Worm (Caenorhabditis elegans) whole organism, L2 larva: ENCODE data around the gene F09F9.5.

ENCODE experiments used
- ama-1 ChIP-seq: fragments of 150-350 bp; optimal IDR thresholded peaks from 2 replicates; lab custom pipeline; 2018; ENCODE audit warnings: inconsistent platforms
- elt-1 ChIP-seq: fragments of 150-350 bp; optimal IDR thresholded peaks from 2 replicates; lab custom pipeline; 2014; ENCODE audit warnings: missing biosample characterization, missing genetic modification characterization
- fos-1 ChIP-seq: fragments of 150-350 bp; optimal IDR thresholded peaks from 2 replicates; lab custom pipeline; 2014; ENCODE audit warnings: missing biosample characterization, missing genetic modification characterization
- nhr-6 ChIP-seq: fragments of 150-350 bp; optimal IDR thresholded peaks from 2 replicates; lab custom pipeline; 2014; ENCODE audit warnings: missing biosample characterization, missing genetic modification characterization
- snpc-4 ChIP-seq: fragments of 150-350 bp; optimal IDR thresholded peaks from 2 replicates; lab custom pipeline; 2014; ENCODE audit warnings: missing biosample characterization, missing genetic modification characterization
- zag-1 ChIP-seq: fragments of 150-350 bp; optimal IDR thresholded peaks from 2 replicates; lab custom pipeline; 2014; ENCODE audit warnings: missing biosample characterization, missing genetic modification characterization
- ztf-11 ChIP-seq: sonication (generic microtip); optimal IDR thresholded peaks from 2 replicates; lab custom pipeline; 2017; ENCODE audit warnings: missing biosample characterization, missing genetic modification characterization

DNA sequence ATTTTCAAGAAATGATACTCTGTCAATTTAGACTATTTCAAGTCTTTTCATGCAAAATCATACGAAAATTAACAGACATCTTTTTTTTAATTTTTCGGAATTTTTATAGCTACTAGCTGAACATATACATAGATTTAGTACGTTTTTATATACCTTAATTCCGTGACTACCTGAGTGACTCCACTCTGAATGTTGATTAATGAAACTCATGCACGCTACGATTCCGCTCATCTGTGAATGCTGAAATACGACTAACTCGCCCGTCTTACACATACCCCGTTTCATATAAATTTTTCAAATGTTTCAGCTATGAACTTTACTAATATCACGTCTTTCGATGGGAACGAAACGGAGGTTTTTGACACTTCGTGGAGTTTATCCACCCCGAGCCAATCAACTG lies 49.4 kb downstream of the F09F9.5 start, which contains the start of gene ZK470.14:
- TF ChIP-seq ztf-11 = no peak
- no peak for TF ChIP-seq nhr-6 (tag; lab: Kevin White, UChicago)
- no peak for TF ChIP-seq zag-1 (tag; lab: Kevin White, UChicago)
- no peak for TF ChIP-seq snpc-4 (tag; lab: Kevin White, UChicago)
- no peak for TF ChIP-seq elt-1
- no peak for TF ChIP-seq ama-1
- TF ChIP-seq fos-1 = no peak
